Fruit fly (Drosophila melanogaster): Measurements from ENCODE around the gene CG15286.

CG15286 gene

DNA sequence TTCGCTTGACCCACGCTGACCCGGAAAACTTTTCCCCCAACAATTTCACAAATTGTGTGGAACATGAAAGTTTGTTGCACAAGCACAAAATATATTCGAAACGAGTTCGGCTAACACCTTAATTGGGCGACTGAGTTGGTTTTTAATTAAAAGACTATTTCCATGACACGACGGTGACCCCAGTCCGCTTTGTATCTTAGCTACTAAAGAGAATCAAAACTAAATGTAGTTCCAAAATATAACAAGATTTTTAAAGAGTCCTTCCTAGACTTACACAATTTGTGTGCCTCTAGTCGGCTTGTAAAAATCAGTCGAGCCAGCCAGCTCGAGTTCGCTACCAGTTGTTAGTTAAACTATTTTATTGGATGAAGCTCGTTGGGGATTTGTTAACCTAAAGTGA, at the start of gene CG15286:
Gene CG15286, plus strand, starts transcription at position 301 of the 400 bp plus-strand sequence.
- no peak for TF ChIP-seq CG7045 (GFP tag; optimal IDR thresholded peaks at IDR 0.05)
- TF ChIP-seq Hr96 (GFP tag; optimal IDR thresholded peaks at IDR 0.05) = no peak
- no peak for TF ChIP-seq CG12768 (GFP tag; optimal IDR thresholded peaks at IDR 0.05)
- TF ChIP-seq cic (GFP tag; optimal IDR thresholded peaks at IDR 0.05) = no peak
- TF ChIP-seq Mnt (GFP tag; optimal IDR thresholded peaks at IDR 0.05) = no peak
- no peak for TF ChIP-seq tj (GFP tag; optimal IDR thresholded peaks at IDR 0.05)
- TF ChIP-seq CG33017 (tag; optimal IDR thresholded peaks at IDR 0.05) = no peak
- TF ChIP-seq CG5204 (GFP tag; optimal IDR thresholded peaks at IDR 0.05) = no peak

DNA sequence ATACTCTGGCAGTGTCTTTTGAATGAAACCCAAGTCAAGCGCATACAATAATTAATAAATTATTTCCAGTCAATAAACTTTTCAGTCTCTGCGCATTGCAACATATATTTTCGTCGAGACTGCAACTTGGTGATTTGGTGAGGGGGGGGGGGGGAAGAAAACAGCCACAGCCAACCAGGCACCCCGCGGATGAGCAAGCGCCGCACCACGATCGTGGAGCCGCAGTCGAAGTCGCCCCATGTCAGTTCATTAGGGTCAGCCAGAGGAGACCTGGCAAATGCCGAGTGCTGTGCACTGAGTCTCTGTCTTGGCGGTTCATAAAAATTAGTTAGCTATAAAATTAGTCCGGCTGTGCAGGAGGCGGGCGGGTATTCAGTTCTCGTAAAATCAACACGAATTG, 45.3 kb upstream of the CG15286 start:
- TF ChIP-seq CG1620 (GFP tag; optimal IDR thresholded peaks at IDR 0.05) = no peak
- TF ChIP-seq kay (GFP tag; ENCODE audit: borderline replicate concordance) = no peak
- TF ChIP-seq Clk (GFP tag; optimal IDR thresholded peaks at IDR 0.05) = no peak
- no peak for TF ChIP-seq ovo (GFP tag; optimal IDR thresholded peaks at IDR 0.05)
- TF ChIP-seq tj (GFP tag; optimal IDR thresholded peaks at IDR 0.05) = no peak
- no peak for TF ChIP-seq CG7101 (tag; optimal IDR thresholded peaks at IDR 0.05)
- no peak for TF ChIP-seq CG5204 (GFP tag; optimal IDR thresholded peaks at IDR 0.05)
- TF ChIP-seq Crg-1 (GFP tag; optimal IDR thresholded peaks at IDR 0.05) = no peak
- no peak for TF ChIP-seq CG11617 (GFP tag; optimal IDR thresholded peaks at IDR 0.05)
- TF ChIP-seq CG14711 (tag; optimal IDR thresholded peaks at IDR 0.05) = no peak
- no peak for TF ChIP-seq CG33017 (tag; optimal IDR thresholded peaks at IDR 0.05)
- no peak for TF ChIP-seq toe (GFP tag; optimal IDR thresholded peaks at IDR 0.05)
- TF ChIP-seq Hr96 (GFP tag; optimal IDR thresholded peaks at IDR 0.05) = no peak
- TF ChIP-seq cic (GFP tag; optimal IDR thresholded peaks at IDR 0.05) = no peak
- no peak for TF ChIP-seq Mnt (GFP tag; optimal IDR thresholded peaks at IDR 0.05)
- TF ChIP-seq CG12768 (GFP tag; optimal IDR thresholded peaks at IDR 0.05) = no peak

DNA sequence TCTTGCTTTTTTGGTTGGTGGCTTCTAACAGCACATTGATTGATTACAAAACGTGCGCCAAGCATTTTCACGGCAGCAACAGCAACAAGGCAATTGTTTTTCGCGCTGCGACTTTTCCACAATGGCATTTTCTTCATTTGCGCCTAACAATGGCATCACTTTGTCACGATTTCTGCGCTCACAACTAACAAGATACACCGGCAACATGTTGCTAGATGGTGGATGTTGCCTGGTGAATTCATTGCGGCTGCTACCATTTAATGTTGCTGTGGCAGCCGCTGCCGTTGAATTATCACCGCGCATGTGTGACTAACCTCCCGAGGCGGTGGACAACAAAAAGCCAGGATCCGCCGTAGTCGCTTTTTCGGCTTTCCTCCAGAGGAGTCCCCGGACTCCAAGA, 44.1 kb upstream of the CG15286 start:
- no peak for TF ChIP-seq CG11617 (GFP tag; optimal IDR thresholded peaks at IDR 0.05)
- TF ChIP-seq CG5204 (GFP tag; optimal IDR thresholded peaks at IDR 0.05) = no peak
- TF ChIP-seq CG1620 (GFP tag; optimal IDR thresholded peaks at IDR 0.05) = no peak
- TF ChIP-seq cnc (optimal IDR thresholded peaks at IDR 0.05) = no peak
- TF ChIP-seq tj (GFP tag; optimal IDR thresholded peaks at IDR 0.05) = no peak
- TF ChIP-seq toe (GFP tag; optimal IDR thresholded peaks at IDR 0.05) = no peak
- no peak for TF ChIP-seq bab1 (GFP tag; optimal IDR thresholded peaks at IDR 0.05)
- TF ChIP-seq CG33017 (tag; optimal IDR thresholded peaks at IDR 0.05) = no peak
- TF ChIP-seq pad (GFP tag; optimal IDR thresholded peaks at IDR 0.05) = no peak
- TF ChIP-seq CG14711 (tag; optimal IDR thresholded peaks at IDR 0.05) = no peak

DNA sequence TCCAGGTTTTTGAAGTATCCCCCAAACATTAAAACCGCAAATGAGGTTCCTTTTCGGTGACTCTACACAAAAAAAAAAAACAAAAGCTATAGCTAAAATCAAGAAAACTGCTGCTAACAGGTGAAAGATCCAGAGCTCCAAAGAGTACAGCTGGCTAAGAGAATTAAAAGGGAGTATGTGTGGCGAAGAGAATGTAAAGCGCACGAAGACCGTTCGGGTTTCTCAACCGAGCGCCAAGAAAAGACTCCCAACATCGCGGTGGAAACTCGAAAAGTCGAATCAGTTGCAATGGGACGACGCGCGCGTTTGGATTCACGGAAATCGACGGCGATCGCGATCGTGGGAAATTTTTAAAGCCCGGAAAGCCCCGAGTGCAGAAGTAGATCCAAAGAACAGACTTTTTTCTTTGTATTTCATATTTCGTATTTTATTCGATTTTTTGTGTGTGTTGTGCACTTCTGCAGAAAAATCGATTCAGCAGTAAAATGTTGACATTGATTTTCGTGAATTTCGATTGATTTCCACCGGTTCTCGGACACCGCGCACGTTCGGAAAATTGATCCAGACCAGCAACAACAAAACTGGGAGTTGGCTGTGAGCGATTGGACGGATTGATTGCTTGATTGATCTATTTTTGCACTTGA, 37.2 kb upstream of the CG15286 start:
- peak; percentile 91 for TF ChIP-seq tj (GFP tag; optimal IDR thresholded peaks at IDR 0.05)
- TF ChIP-seq Hr96 (GFP tag; optimal IDR thresholded peaks at IDR 0.05) = no peak

DNA sequence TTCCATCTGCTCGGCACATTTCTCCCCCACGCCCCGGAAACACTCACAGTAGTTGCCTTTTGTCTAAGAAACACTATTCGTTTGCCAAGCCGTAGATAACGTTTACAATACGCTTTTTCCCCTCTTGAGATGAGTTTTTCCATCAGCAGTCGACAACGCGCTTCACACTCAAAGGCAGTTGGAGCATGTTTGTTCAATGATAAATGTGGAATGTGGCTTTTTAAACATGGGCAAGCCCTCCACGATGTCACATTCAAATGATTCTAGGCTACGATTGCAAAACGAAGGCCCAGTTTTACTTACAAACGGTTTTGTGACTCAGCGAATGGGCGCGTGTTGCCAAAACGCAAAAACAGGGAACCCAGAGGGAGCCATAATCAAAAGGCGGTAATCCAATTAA, 35.6 kb upstream of the CG15286 start:
- no peak for TF ChIP-seq cnc (optimal IDR thresholded peaks at IDR 0.05)
- no peak for TF ChIP-seq Clk (GFP tag; optimal IDR thresholded peaks at IDR 0.05)
- no peak for TF ChIP-seq CG7045 (GFP tag; optimal IDR thresholded peaks at IDR 0.05)
- no peak for TF ChIP-seq ovo (GFP tag; optimal IDR thresholded peaks at IDR 0.05)

DNA sequence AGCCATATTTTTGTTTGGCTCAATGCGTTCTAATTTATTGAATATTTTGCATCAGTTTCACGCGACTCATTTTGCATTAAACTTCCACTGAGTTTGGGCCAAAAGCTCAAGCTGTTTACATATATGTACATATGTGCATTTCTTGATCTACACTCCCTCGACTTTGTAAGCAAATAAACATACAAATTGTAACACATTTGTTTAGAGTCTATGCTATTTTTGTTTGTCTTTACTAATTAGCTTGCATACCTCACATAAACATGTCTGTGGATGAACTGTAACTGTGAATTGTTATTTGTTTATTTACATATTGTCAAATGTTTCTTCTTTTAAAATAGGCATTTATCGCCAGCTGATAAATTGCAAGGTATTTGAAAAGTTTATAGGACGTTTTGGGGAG, 30.5 kb upstream of the CG15286 start:
- no peak for TF ChIP-seq CG11617 (GFP tag; optimal IDR thresholded peaks at IDR 0.05)
- no peak for TF ChIP-seq CG33017 (tag; optimal IDR thresholded peaks at IDR 0.05)

DNA sequence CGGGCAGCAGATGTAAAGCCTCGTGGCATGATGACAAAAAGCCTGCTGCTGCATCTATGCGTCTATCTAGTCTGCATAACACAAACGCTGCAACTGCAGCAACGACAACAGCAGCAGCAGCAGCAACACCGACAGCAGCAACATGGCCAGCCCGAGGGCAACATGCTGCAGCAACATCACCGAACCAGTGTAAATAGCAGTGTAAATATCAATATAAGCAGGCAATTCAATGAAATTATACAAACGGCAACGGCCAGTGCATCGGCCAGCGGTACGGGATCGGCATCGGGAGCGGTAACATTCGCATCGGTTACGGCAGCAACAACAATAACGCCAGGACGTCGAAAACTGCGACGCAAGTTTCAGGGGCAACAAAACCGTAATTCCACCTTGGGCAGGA, 29.8 kb upstream of the CG15286 start:
- TF ChIP-seq ovo (GFP tag; optimal IDR thresholded peaks at IDR 0.05) = no peak
- no peak for TF ChIP-seq CG11617 (GFP tag; optimal IDR thresholded peaks at IDR 0.05)
- no peak for TF ChIP-seq CG33017 (tag; optimal IDR thresholded peaks at IDR 0.05)
- no peak for TF ChIP-seq tj (GFP tag; optimal IDR thresholded peaks at IDR 0.05)
- TF ChIP-seq CG5204 (GFP tag; optimal IDR thresholded peaks at IDR 0.05) = no peak
- no peak for TF ChIP-seq Hr96 (GFP tag; optimal IDR thresholded peaks at IDR 0.05)
- TF ChIP-seq Crg-1 (GFP tag; optimal IDR thresholded peaks at IDR 0.05) = no peak
- TF ChIP-seq Mnt (GFP tag; optimal IDR thresholded peaks at IDR 0.05) = no peak
- no peak for TF ChIP-seq bab1 (GFP tag; optimal IDR thresholded peaks at IDR 0.05)
- TF ChIP-seq toe (GFP tag; optimal IDR thresholded peaks at IDR 0.05) = no peak
- TF ChIP-seq kay (GFP tag; ENCODE audit: borderline replicate concordance) = no peak
- TF ChIP-seq CG12768 (GFP tag; optimal IDR thresholded peaks at IDR 0.05) = no peak

DNA sequence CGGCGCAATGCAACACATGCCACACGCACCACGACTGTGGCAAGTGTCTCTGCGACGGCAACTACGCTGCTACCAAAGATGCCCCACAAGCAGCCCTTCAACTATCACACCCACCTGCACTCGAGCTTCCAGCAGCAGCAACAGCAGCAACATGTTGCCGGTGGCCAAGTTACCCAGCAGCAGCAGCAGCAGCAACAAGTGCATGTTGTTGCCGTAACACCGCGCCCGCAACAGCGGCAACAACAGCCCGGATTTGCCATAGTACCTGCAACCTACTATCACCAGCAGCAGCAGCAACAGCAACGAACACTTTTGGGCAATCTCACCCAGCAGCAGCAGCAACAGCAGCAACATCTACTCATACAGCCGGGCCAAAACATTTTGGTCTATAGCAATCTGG, 29.4 kb upstream of the CG15286 start:
- no peak for TF ChIP-seq CG7101 (tag; optimal IDR thresholded peaks at IDR 0.05)
